Fruit fly (Drosophila melanogaster): ENCODE measurements around the gene CG5510.

dm6 chr3R:24213644-24214043 lies 44.3 kb upstream of the CG5510 start:
- TF ChIP-seq tj (GFP tag; optimal IDR thresholded peaks at IDR 0.05) (no peak), CG7045 (GFP tag; optimal IDR thresholded peaks at IDR 0.05) (no peak), bab1 (GFP tag; optimal IDR thresholded peaks at IDR 0.05) (no peak), Hr96 (GFP tag; optimal IDR thresholded peaks at IDR 0.05) (no peak), CG1620 (GFP tag; optimal IDR thresholded peaks at IDR 0.05) (no peak), CG14711 (tag; optimal IDR thresholded peaks at IDR 0.05) (no peak), Mnt (GFP tag; optimal IDR thresholded peaks at IDR 0.05) (no peak), CG7101 (tag; optimal IDR thresholded peaks at IDR 0.05) (no peak)

Measured in whole organism, adult.